Worm (Caenorhabditis elegans) whole organism, midembryonic: ENCODE measurements around the gene ZK228.3.

ENCODE experiments used
- T22C8.4 ChIP-seq: fragments of 200-800 bp; sonication (Bioruptor generic); IDR thresholded peaks from 2 replicates; pipeline ENCODE4 v1.3.6; 2022; ENCODE audit warnings: missing genetic modification characterization, missing compliant biosample characterization
- cog-1 ChIP-seq: sonication (generic microtip); optimal IDR thresholded peaks from 2 replicates; lab custom pipeline; 2016; ENCODE audit warnings: missing genetic modification characterization, missing compliant biosample characterization
- flt-1 ChIP-seq: fragments of 200-800 bp; sonication (Bioruptor generic); IDR thresholded peaks from 2 replicates; pipeline ENCODE4 v1.3.6; 2022; ENCODE audit warnings: missing genetic modification characterization, missing compliant biosample characterization
- klf-2 ChIP-seq: fragments of 200-800 bp; sonication (Bioruptor generic); conservative IDR thresholded peaks from 2 replicates; pipeline ENCODE4 v1.3.6; 2022; ENCODE audit warnings: missing genetic modification reagents, missing genetic modification characterization, missing compliant biosample characterization
- med-1 ChIP-seq: sonication (generic microtip); optimal IDR thresholded peaks from 2 replicates; lab custom pipeline; 2017; ENCODE audit warnings: missing genetic modification characterization, mild to moderate bottlenecking, missing compliant biosample characterization, antibody characterized with exemption, missing genetic modification reagents; ENCODE audit not compliant: insufficient read depth
- ref-1 ChIP-seq: fragments of 200-800 bp; sonication (Bioruptor generic); conservative IDR thresholded peaks from 2 replicates; pipeline ENCODE4 v1.3.6; 2022; ENCODE audit warnings: missing genetic modification reagents, missing genetic modification characterization, missing compliant biosample characterization
- tab-1 ChIP-seq: fragments of 200-800 bp; sonication (Bioruptor generic); IDR thresholded peaks from 2 replicates; pipeline ENCODE4 v1.3.6; 2022; ENCODE audit warnings: missing genetic modification characterization, missing compliant biosample characterization
- ztf-23 ChIP-seq: fragments of 200-800 bp; sonication (Bioruptor generic); IDR thresholded peaks from 2 replicates; pipeline ENCODE4 v1.3.6; 2022; ENCODE audit warnings: missing genetic modification reagents, missing genetic modification characterization, missing compliant biosample characterization
- ztf-29 ChIP-seq: fragments of 200-800 bp; sonication (Bioruptor generic); IDR thresholded peaks from 2 replicates; pipeline ENCODE4 v1.3.6; 2022; ENCODE audit warnings: missing genetic modification reagents, missing genetic modification characterization, missing compliant biosample characterization

Gene ZK228.3

ce11 chrV:18461200-18461728 lies at the start of gene ZK228.3:
TSS of gene ZK228.3 (minus strand) at chrV:18461250.
- TF ChIP-seq med-1 (GFP tag; lab: Kevin White, UChicago), result no peak
- no peak for TF ChIP-seq T22C8.4 (GFP tag; lab: Robert Waterston, UW)
- TF ChIP-seq flt-1 (GFP tag; lab: Robert Waterston, UW), result no peak
- TF ChIP-seq tab-1 (GFP tag; lab: Robert Waterston, UW), result no peak

- TF ChIP-seq med-1 (GFP tag; lab: Kevin White, UChicago) (no peak), T22C8.4 (GFP tag; lab: Robert Waterston, UW) (no peak), klf-2 (GFP tag; lab: Robert Waterston, UW) (no peak)
Measured at ce11 chrV:18508564-18508963, 47.5 kb upstream of the ZK228.3 start, which contains the start of gene Y51A2D.1. TSS of gene Y51A2D.1 (plus strand) at chrV:18508864.

DNA sequence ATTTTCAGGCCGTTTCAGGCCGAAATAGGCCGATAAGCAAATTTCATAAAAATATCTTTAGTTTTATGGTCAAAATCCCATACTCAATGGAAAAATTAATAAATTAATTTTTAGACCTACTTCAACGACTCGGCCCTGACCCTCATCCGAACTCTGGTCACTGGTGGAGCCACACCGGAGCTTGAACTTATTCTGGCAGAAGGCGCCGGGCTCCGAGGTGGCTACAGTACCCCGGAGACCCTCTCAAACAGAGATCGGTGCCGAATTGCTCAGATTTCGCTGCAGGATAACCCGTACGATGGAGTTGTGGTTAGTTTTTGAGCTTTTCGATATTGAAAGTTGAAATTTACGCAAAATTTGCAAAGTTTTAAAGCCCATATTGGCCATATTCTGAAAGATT lies 45.7 kb upstream of the ZK228.3 start:
- TF ChIP-seq T22C8.4 (GFP tag; lab: Robert Waterston, UW) (no peak), flt-1 (GFP tag; lab: Robert Waterston, UW) (no peak), med-1 (GFP tag; lab: Kevin White, UChicago) (no peak), cog-1 (tag; lab: Kevin White, UChicago) (no peak), ztf-29 (GFP tag; lab: Robert Waterston, UW) (no peak), ztf-23 (GFP tag; lab: Robert Waterston, UW) (no peak), ref-1 (GFP tag; lab: Robert Waterston, UW) (no peak), klf-2 (GFP tag; lab: Robert Waterston, UW) (no peak), tab-1 (GFP tag; lab: Robert Waterston, UW) (no peak)

DNA sequence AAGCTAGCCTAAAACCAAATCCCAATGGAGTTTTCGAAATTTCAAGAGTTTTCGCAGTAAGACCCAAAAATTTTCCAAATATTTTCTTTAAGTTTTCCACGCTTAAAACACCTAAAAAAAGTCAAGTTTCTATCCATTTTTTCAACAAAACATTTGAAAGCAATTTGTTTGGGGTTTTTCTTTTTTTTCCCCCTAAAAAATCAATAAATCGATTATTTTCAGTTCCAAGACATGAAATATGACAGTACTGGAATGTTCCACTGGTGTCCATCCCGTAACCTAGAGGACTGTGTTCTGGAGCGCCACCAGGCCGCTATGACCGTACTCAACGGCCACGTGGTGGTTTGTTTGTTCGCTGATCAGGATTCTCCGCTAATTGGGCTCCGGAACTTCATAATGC lies 43.6 kb upstream of the ZK228.3 start:
- TF ChIP-seq tab-1 (GFP tag; lab: Robert Waterston, UW) (no peak), T22C8.4 (GFP tag; lab: Robert Waterston, UW) (0 out of 2 replicates have a peak, but pooled peaks have one; percentile 30)

- no peak for TF ChIP-seq flt-1 (GFP tag; lab: Robert Waterston, UW)
- TF ChIP-seq klf-2 (GFP tag; lab: Robert Waterston, UW), result no peak
- TF ChIP-seq ztf-23 (GFP tag; lab: Robert Waterston, UW), result no peak
Measured at ce11 chrV:18491961-18492360, 30.9 kb upstream of the ZK228.3 start, which contains the start of gene slo-1. TSS of gene slo-1 (plus strand) at chrV:18492261.

DNA sequence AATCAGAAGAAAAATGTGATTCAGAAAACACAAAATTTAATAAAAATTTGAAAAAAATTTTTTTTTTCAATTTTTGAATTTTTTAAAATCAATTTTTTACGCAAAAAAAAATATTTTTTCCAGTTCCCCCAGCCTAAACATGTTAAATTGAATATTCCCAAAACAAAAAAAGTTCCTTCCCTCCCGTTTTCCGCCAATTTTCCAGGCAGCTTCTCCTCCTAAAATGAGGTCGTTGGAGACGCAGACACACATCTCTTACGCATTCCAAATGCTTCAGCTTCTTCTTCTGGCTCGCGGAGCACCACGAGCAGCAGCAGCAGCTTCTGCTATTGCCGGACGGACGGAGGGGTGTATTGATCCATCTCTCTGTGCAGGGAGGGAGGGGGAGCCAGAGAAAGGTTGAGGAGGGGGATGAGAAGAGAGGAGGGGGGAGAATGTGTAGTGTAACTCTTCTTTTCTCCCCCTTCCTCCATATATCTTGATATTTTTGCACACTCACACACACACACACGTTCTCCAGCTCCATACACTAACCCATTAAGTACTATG lies 29.3 kb upstream of the ZK228.3 start:
- TF ChIP-seq ztf-23 (GFP tag; lab: Robert Waterston, UW), result 0 out of 2 replicates have a peak, but pooled peaks have one; percentile 60
- no peak for TF ChIP-seq klf-2 (GFP tag; lab: Robert Waterston, UW)
- TF ChIP-seq tab-1 (GFP tag; lab: Robert Waterston, UW), result 0 out of 2 replicates have a peak, but pooled peaks have one; percentile 4
- no peak for TF ChIP-seq flt-1 (GFP tag; lab: Robert Waterston, UW)
- TF ChIP-seq T22C8.4 (GFP tag; lab: Robert Waterston, UW), result peak; percentile 66
- TF ChIP-seq ztf-29 (GFP tag; lab: Robert Waterston, UW), result no peak
- peak; percentile 8 for TF ChIP-seq cog-1 (tag; lab: Kevin White, UChicago)
- TF ChIP-seq med-1 (GFP tag; lab: Kevin White, UChicago), result no peak

ce11 chrV:18487158-18487557 lies 26.1 kb upstream of the ZK228.3 start, which contains the start of gene Y51A2D.18:
TSS of gene Y51A2D.18 (minus strand) at chrV:18487258.
- TF ChIP-seq ztf-29 (GFP tag; lab: Robert Waterston, UW), result no peak
- TF ChIP-seq flt-1 (GFP tag; lab: Robert Waterston, UW), result no peak
- TF ChIP-seq tab-1 (GFP tag; lab: Robert Waterston, UW), result no peak
- no peak for TF ChIP-seq klf-2 (GFP tag; lab: Robert Waterston, UW)
- no peak for TF ChIP-seq cog-1 (tag; lab: Kevin White, UChicago)
- no peak for TF ChIP-seq med-1 (GFP tag; lab: Kevin White, UChicago)
- TF ChIP-seq T22C8.4 (GFP tag; lab: Robert Waterston, UW), result no peak
- no peak for TF ChIP-seq ztf-23 (GFP tag; lab: Robert Waterston, UW)
- TF ChIP-seq ref-1 (GFP tag; lab: Robert Waterston, UW), result no peak

ce11 chrV:18480231-18480630 lies 19.2 kb upstream of the ZK228.3 start, which contains the start of gene srh-178:
TSS of gene srh-178 (minus strand) at chrV:18480331.
- no peak for TF ChIP-seq cog-1 (tag; lab: Kevin White, UChicago)
- no peak for TF ChIP-seq flt-1 (GFP tag; lab: Robert Waterston, UW)
- no peak for TF ChIP-seq ref-1 (GFP tag; lab: Robert Waterston, UW)
- TF ChIP-seq tab-1 (GFP tag; lab: Robert Waterston, UW), result no peak
- TF ChIP-seq ztf-29 (GFP tag; lab: Robert Waterston, UW), result no peak
- TF ChIP-seq med-1 (GFP tag; lab: Kevin White, UChicago), result no peak
- TF ChIP-seq T22C8.4 (GFP tag; lab: Robert Waterston, UW), result no peak
- no peak for TF ChIP-seq klf-2 (GFP tag; lab: Robert Waterston, UW)
- no peak for TF ChIP-seq ztf-23 (GFP tag; lab: Robert Waterston, UW)

DNA sequence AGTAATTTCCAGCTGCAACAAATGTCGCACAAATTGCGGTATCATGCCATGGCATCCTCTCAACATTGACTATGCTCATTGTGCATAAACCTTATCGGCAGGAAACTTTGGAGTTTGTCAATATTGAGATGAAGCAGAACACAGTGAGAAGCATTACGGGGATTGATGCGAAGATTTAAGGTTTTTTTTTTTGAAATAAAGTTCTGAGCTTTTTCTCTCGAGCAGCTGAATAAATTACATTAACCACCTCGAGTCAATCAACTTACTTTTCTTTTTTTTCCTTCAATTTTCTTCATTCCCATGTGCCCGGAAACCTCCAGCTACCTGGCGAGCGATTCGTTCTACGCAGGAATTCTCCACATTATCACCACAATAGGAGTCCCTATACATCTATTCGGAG lies 15.0 kb upstream of the ZK228.3 start, which contains the start of gene srh-179:
srh-179 (plus strand) TSS at position 301 of the 400 bp plus-strand sequence.
- TF ChIP-seq flt-1 (GFP tag; lab: Robert Waterston, UW) (no peak), cog-1 (tag; lab: Kevin White, UChicago) (no peak), med-1 (GFP tag; lab: Kevin White, UChicago) (no peak), ztf-29 (GFP tag; lab: Robert Waterston, UW) (no peak)
